Worm (Caenorhabditis elegans) whole organism, L3 larva: Measurements from ENCODE around the gene tig-2.

ENCODE experiments used
- elt-3 ChIP-seq, 3 experiments: fragments of 150-350 bp in 1 of 3; sonication (generic microtip) in 2 of 3; optimal IDR thresholded peaks; 2 replicates in 2 of 3; 4 replicates in 1 of 3; lab custom pipeline; 2014 to 2017; ENCODE audit warnings: missing biosample characterization in 3 of 3, missing genetic modification characterization in 3 of 3
- mdl-1 ChIP-seq: fragments of 150-350 bp; optimal IDR thresholded peaks from 2 replicates; lab custom pipeline; 2014; ENCODE audit warnings: missing biosample characterization, missing genetic modification characterization
- nhr-11 ChIP-seq: fragments of 150-350 bp; optimal IDR thresholded peaks from 2 replicates; lab custom pipeline; 2014; ENCODE audit warnings: missing biosample characterization, missing genetic modification characterization
- nhr-28 ChIP-seq: fragments of 150-350 bp; optimal IDR thresholded peaks from 2 replicates; lab custom pipeline; 2014; ENCODE audit warnings: missing biosample characterization, missing genetic modification characterization
- nhr-77 ChIP-seq: fragments of 150-350 bp; optimal IDR thresholded peaks from 2 replicates; lab custom pipeline; 2014; ENCODE audit warnings: missing biosample characterization, missing genetic modification characterization
- snpc-4 ChIP-seq: fragments of 150-350 bp; optimal IDR thresholded peaks from 2 replicates; lab custom pipeline; 2014; ENCODE audit warnings: missing biosample characterization, missing genetic modification characterization

DNA sequence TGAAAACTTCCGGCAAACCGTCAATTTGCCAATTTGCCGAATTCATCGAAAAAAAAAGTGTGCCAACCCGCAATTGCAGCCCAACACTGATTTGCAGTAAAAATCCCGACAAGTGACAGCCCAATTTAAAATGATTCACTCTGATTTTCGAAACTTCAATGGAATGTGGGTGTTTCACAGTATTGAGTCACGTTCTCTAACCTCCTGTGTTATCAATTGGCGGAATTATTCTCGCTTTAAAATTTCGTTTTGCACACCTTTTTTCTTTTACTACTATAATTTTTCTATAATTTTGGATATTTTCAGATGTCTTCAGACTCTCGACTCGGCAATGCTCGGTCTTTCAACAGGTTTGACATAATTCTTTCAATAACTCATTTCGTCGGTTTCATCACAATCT is 7.6 kb downstream of the tig-2 start, which contains the start of gene F39G3.5:
- no peak for TF ChIP-seq elt-3 (tag; optimal IDR thresholded peaks at IDR 0.05; lab: Kevin White, UChicago)
- no peak for TF ChIP-seq nhr-77 (tag; lab: Kevin White, UChicago)
- no peak for TF ChIP-seq snpc-4 (tag; lab: Kevin White, UChicago)
- TF ChIP-seq mdl-1 (tag; lab: Kevin White, UChicago) = no peak
- no peak for TF ChIP-seq nhr-28 (tag; lab: Kevin White, UChicago)
- no peak for TF ChIP-seq nhr-11
